Fruit fly (Drosophila melanogaster) whole organism, pupa: ENCODE results near the gene vir-1.

Source experiments
- CG10348 ChIP-seq: fragments of 200-800 bp; sonication (Bioruptor generic); IDR thresholded peaks from 2 replicates; pipeline ENCODE4 v1.3.6; 2022; ENCODE audit warnings: missing biosample characterization, missing genetic modification characterization
- CG12605 ChIP-seq: fragments of 200-800 bp; sonication (Bioruptor generic); IDR thresholded peaks from 2 replicates; pipeline ENCODE4 v1.3.6; 2022; ENCODE audit warnings: missing biosample characterization, missing genetic modification characterization
- CG13204 ChIP-seq: fragments of 200-800 bp; sonication (Bioruptor generic); optimal IDR thresholded peaks from 2 replicates; lab custom pipeline; 2018; ENCODE audit warnings: missing biosample characterization, mild to moderate bottlenecking, missing genetic modification characterization, moderate library complexity
- CG15710 ChIP-seq: fragments of 200-800 bp; sonication (Bioruptor generic); optimal IDR thresholded peaks from 2 replicates; lab custom pipeline; 2018; ENCODE audit warnings: missing biosample characterization, mild to moderate bottlenecking, missing genetic modification characterization, moderate library complexity
- CG17806 ChIP-seq: fragments of 200-800 bp; sonication (Bioruptor generic); optimal IDR thresholded peaks from 2 replicates; lab custom pipeline; 2018; ENCODE audit warnings: missing biosample characterization, mild to moderate bottlenecking, missing genetic modification characterization, moderate library complexity
- CG34367 ChIP-seq: fragments of 200-800 bp; sonication (Bioruptor generic); optimal IDR thresholded peaks from 2 replicates; lab custom pipeline; 2018; ENCODE audit warnings: missing biosample characterization, mild to moderate bottlenecking, missing genetic modification characterization
- CG8159 ChIP-seq: fragments of 200-800 bp; sonication (Bioruptor generic); optimal IDR thresholded peaks from 3 replicates; lab custom pipeline; 2018; ENCODE audit warnings: missing biosample characterization, mild to moderate bottlenecking, missing genetic modification characterization, moderate library complexity
- CG8301 ChIP-seq: fragments of 200-800 bp; sonication (Bioruptor generic); optimal IDR thresholded peaks from 2 replicates; lab custom pipeline; 2018; ENCODE audit warnings: missing biosample characterization, mild to moderate bottlenecking, missing genetic modification characterization
- CG9948 ChIP-seq: fragments of 200-800 bp; sonication (Bioruptor generic); optimal IDR thresholded peaks from 2 replicates; lab custom pipeline; 2018; ENCODE audit warnings: missing biosample characterization, mild to moderate bottlenecking, missing genetic modification characterization, moderate library complexity
- D1 ChIP-seq: fragments of 200-800 bp; sonication (Bioruptor generic); optimal IDR thresholded peaks from 2 replicates; lab custom pipeline; 2018; ENCODE audit warnings: missing biosample characterization, mild to moderate bottlenecking, missing genetic modification characterization, moderate library complexity
- Ets98B ChIP-seq: fragments of 200-800 bp; sonication (Bioruptor generic); IDR thresholded peaks from 2 replicates; pipeline ENCODE4 v1.3.6; 2022; ENCODE audit warnings: missing biosample characterization, missing genetic modification characterization
- Pif1A ChIP-seq: fragments of 200-800 bp; sonication (Bioruptor generic); optimal IDR thresholded peaks from 3 replicates; lab custom pipeline; 2016; ENCODE audit warnings: missing biosample characterization, missing genetic modification characterization
- fd96Ca ChIP-seq: fragments of 200-800 bp; sonication (Bioruptor generic); IDR thresholded peaks from 3 replicates; pipeline ENCODE4 v1.3.6; 2022; ENCODE audit warnings: missing biosample characterization, missing genetic modification characterization
- rn ChIP-seq: fragments of 200-800 bp; sonication (Bioruptor generic); IDR thresholded peaks from 2 replicates; pipeline ENCODE4 v1.3.6; 2022; ENCODE audit warnings: missing biosample characterization, missing genetic modification characterization

DNA sequence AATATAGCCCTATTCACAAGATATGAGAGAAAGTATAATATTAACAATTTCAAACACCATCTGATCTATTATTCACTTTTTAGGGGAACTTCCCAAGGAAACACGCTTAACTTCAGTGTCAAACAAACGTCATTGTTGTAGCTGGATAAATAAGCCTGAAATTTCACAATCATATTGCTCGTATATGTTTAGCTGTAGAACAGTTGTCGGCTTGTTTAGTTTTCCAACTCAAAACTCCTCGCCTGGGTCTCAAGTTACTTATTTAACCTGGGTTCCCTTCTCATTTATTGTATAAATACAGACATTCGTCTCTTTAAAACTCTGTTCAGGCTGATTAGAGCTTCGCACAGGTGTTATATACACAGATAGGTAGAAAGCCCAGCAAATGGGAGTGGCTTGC lies 50.8 kb downstream of the vir-1 start:
- no peak for TF ChIP-seq CG13204 (GFP tag; lab: Kevin White, UChicago)
- no peak for TF ChIP-seq fd96Ca
- no peak for TF ChIP-seq CG9948
- no peak for TF ChIP-seq CG8301 (tag; lab: Kevin White, UChicago)
- no peak for TF ChIP-seq CG12605 (GFP tag; lab: Robert Waterston, UW)
- TF ChIP-seq CG8159 (tag; lab: Kevin White, UChicago), result no peak
- TF ChIP-seq CG15710 (tag; lab: Kevin White, UChicago), result no peak
- TF ChIP-seq rn (GFP tag; lab: Robert Waterston, UW), result no peak
- no peak for TF ChIP-seq Ets98B (GFP tag; lab: Robert Waterston, UW)
- no peak for TF ChIP-seq CG17806
- no peak for TF ChIP-seq CG10348 (GFP tag; lab: Robert Waterston, UW)
- no peak for TF ChIP-seq CG34367
- no peak for TF ChIP-seq Pif1A
- no peak for TF ChIP-seq D1
